Worm (Caenorhabditis elegans) whole organism, young adult: ENCODE results near the gene Y50D4C.3.

Source experiments
- C06A6.2 ChIP-seq: fragments of 200-800 bp; sonication (Bioruptor generic); conservative IDR thresholded peaks from 2 replicates; pipeline ENCODE4 v1.3.6; 2022; ENCODE audit warnings: missing genetic modification characterization, missing compliant biosample characterization
- C17E4.6 ChIP-seq: fragments of 200-800 bp; sonication (Bioruptor generic); IDR thresholded peaks from 2 replicates; pipeline ENCODE4 v1.3.6; 2022; ENCODE audit warnings: missing genetic modification reagents, missing genetic modification characterization, missing compliant biosample characterization
- F57A8.1 ChIP-seq: fragments of 200-800 bp; sonication (Bioruptor generic); optimal IDR thresholded peaks from 2 replicates; lab custom pipeline; 2018; ENCODE audit warnings: mild to moderate bottlenecking, missing genetic modification characterization, moderate library complexity, missing compliant biosample characterization
- Y67H2A.10 ChIP-seq: fragments of 200-800 bp; sonication (Bioruptor generic); conservative IDR thresholded peaks from 2 replicates; pipeline ENCODE4 v1.3.6; 2022; ENCODE audit warnings: missing genetic modification reagents, missing genetic modification characterization, missing compliant biosample characterization
- Y79H2A.3 ChIP-seq: fragments of 200-800 bp; sonication (Bioruptor generic); conservative IDR thresholded peaks from 2 replicates; pipeline ENCODE4 v1.3.6; 2022; ENCODE audit warnings: missing genetic modification reagents, missing genetic modification characterization, missing compliant biosample characterization
- hrde-1 ChIP-seq: sonication (generic microtip); optimal IDR thresholded peaks from 2 replicates; lab custom pipeline; 2016; ENCODE audit warnings: missing genetic modification characterization, mild to moderate bottlenecking, missing compliant biosample characterization, moderate library complexity, missing genotype, missing genetic modification reagents, borderline replicate concordance
- lag-1 ChIP-seq: fragments of 200-800 bp; sonication (Bioruptor generic); IDR thresholded peaks from 2 replicates; pipeline ENCODE4 v1.3.6; 2022; ENCODE audit warnings: missing genetic modification reagents, missing genetic modification characterization, missing compliant biosample characterization
- snpc-1.3 ChIP-seq: sonication (generic microtip); optimal IDR thresholded peaks from 2 replicates; lab custom pipeline; 2017; ENCODE audit warnings: missing genetic modification characterization, mild to moderate bottlenecking, missing compliant biosample characterization, antibody characterized with exemption, moderate library complexity, missing genotype, missing genetic modification reagents; ENCODE audit not compliant: insufficient read depth
- snpc-4 ChIP-seq, 5 experiments: fragments of 150-350 bp in 1 of 5; sonication (generic microtip) in 4 of 5; optimal IDR thresholded peaks; 2 replicates each; lab custom pipeline; 2014 to 2018; ENCODE audit warnings: missing genetic modification characterization in 5 of 5, missing biosample characterization in 3 of 5, antibody characterized with exemption in 2 of 5, mild to moderate bottlenecking in 2 of 5, missing compliant biosample characterization in 2 of 5, missing genotype in 2 of 5, moderate library complexity in 2 of 5, missing genetic modification reagents in 1 of 5
- tbp1 ChIP-seq: fragments of 200-800 bp; sonication (Bioruptor generic); optimal IDR thresholded peaks from 2 replicates; lab custom pipeline; 2018; ENCODE audit warnings: mild to moderate bottlenecking, missing genetic modification characterization, missing compliant biosample characterization
- unc-130 ChIP-seq: sonication (generic microtip); optimal IDR thresholded peaks from 2 replicates; lab custom pipeline; 2016; ENCODE audit warnings: missing genetic modification reagents, missing genetic modification characterization, missing compliant biosample characterization
- xnd-1 ChIP-seq: sonication (generic microtip); optimal IDR thresholded peaks from 2 replicates; lab custom pipeline; 2016; ENCODE audit warnings: missing genotype, missing genetic modification reagents, missing genetic modification characterization, missing compliant biosample characterization
- ztf-28 ChIP-seq: fragments of 200-800 bp; sonication (Bioruptor generic); IDR thresholded peaks from 2 replicates; pipeline ENCODE4 v1.3.6; 2022; ENCODE audit warnings: missing genetic modification reagents, missing genetic modification characterization, missing compliant biosample characterization

ce11 chrV:990300-990699 is 45.3 kb upstream of the Y50D4C.3 start:
- TF ChIP-seq Y79H2A.3 (GFP tag; lab: Robert Waterston, UW), result no peak
- TF ChIP-seq F57A8.1 (GFP tag; lab: Kevin White, UChicago), result no peak
- no peak for TF ChIP-seq lag-1
- TF ChIP-seq snpc-4 (GFP tag; optimal IDR thresholded peaks at IDR 0.05; lab: Kevin White, UChicago), result no peak
- no peak for TF ChIP-seq snpc-4 (tag; optimal IDR thresholded peaks at IDR 0.05; lab: Kevin White, UChicago)
- no peak for TF ChIP-seq snpc-1.3 (tag; lab: Kevin White, UChicago)
- TF ChIP-seq hrde-1 (tag; lab: Kevin White, UChicago), result no peak
- no peak for TF ChIP-seq Y67H2A.10
- no peak for TF ChIP-seq unc-130 (GFP tag; lab: Kevin White, UChicago)
- no peak for TF ChIP-seq ztf-28 (GFP tag; lab: Robert Waterston, UW)
- no peak for TF ChIP-seq xnd-1
- TF ChIP-seq tbp1 (GFP tag; lab: Kevin White, UChicago), result no peak
- TF ChIP-seq C06A6.2 (GFP tag; lab: Robert Waterston, UW), result no peak
- TF ChIP-seq C17E4.6 (GFP tag; lab: Robert Waterston, UW), result no peak
